Worm (Caenorhabditis elegans): ENCODE data around the gene gpb-1.

Gene gpb-1

DNA sequence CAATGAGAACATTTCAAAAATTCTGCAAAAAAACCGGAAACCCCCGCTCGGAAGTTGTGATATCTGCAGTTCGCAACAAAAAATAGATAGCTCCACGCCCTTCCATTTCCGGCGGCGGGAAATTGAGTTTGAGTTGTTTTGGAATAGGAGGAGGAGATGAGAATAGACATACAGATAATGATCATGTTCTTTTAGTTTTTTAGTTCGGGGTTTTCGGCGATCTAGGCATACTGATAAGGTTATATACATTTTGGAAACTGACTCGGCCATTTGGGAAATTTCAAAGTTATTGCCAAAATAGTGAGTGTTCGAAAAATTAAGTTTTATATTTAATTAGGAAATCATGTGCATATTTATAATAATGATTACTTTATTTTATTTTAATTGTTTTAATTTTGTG, 14.6 kb downstream of the gpb-1 start:
- TF ChIP-seq scrt-1 (GFP tag; IDR thresholded peaks at IDR 0.05) (no peak), B0310.2 (tag; optimal IDR thresholded peaks at IDR 0.05) (no peak), hmg-4 (GFP tag; optimal IDR thresholded peaks at IDR 0.05) (no peak), ceh-13 (GFP tag; optimal IDR thresholded peaks at IDR 0.05) (no peak), tbx-11 (GFP tag; IDR thresholded peaks at IDR 0.05) (no peak), tbx-37 (GFP tag; conservative IDR thresholded peaks at IDR 0.05) (no peak), aly-1 (tag; optimal IDR thresholded peaks at IDR 0.05) (no peak), hnd-1 (tag; optimal IDR thresholded peaks at IDR 0.05) (no peak), ets-7 (tag; optimal IDR thresholded peaks at IDR 0.05) (no peak), ceh-36 (tag; optimal IDR thresholded peaks at IDR 0.05) (no peak), tra-4 (tag; optimal IDR thresholded peaks at IDR 0.05) (no peak), flt-1 (GFP tag; IDR thresholded peaks at IDR 0.05) (no peak), F13C5.2 (tag; optimal IDR thresholded peaks at IDR 0.05) (no peak), pes-1 (GFP tag; IDR thresholded peaks at IDR 0.05) (no peak), ama-1 (optimal IDR thresholded peaks at IDR 0.05) (no peak), sea-1 (GFP tag; conservative IDR thresholded peaks at IDR 0.05) (no peak), hmbx-1 (tag; optimal IDR thresholded peaks at IDR 0.05) (no peak)

DNA sequence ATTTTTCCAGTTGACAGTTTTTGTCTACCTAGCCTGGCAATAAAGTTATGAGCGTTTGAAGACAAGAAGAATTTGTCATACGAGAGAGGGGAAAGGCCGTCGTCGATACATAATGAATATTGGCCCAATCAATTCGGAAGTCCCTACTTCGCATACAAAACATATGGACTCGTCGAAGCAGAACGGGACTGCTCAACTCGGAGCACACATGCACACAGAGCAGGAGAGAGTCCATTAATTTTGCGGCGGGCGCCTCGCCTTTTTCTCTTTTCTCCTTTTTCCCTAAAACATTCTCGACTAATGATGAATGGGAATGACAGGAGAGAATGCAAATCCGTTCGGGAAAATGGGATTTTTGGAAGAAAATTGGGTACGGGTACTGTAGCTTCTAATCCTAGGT, 15.9 kb downstream of the gpb-1 start, which contains the start of gene F13D12.8:
F13D12.8 (minus strand) TSS at position 82 of the 400 bp plus-strand sequence.
- TF ChIP-seq ceh-36 (tag; optimal IDR thresholded peaks at IDR 0.05) (no peak), aly-1 (tag; optimal IDR thresholded peaks at IDR 0.05) (no peak), pes-1 (GFP tag; IDR thresholded peaks at IDR 0.05) (no peak), tbx-11 (GFP tag; IDR thresholded peaks at IDR 0.05) (no peak), tra-4 (tag; optimal IDR thresholded peaks at IDR 0.05) (no peak), sea-1 (GFP tag; conservative IDR thresholded peaks at IDR 0.05) (no peak)

DNA sequence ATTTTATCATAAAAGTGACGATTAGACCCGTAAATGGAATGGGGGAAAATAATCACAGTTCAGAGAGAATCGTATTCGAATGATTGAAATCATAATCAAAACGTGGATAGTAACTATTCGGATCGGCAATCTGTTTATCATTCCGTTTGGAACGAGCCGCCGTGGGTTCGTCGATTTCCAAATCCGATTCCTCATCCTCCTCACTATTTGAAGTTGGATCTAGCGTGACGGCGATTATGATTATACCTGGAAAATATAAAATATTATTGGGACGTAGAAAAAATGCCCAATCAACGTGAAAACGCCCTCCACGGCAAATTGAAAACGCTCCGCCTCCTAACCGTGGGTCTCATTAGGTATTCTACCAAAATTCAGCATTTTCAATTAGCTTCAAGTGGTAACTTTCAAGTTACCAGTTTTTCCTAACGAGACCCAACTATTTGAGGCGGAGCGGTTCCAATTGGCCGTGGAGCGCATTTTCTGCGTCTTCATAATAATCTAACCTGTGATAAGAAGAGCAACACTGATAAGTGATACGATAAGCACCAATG, 17.2 kb downstream of the gpb-1 start:
- TF ChIP-seq ama-1 (optimal IDR thresholded peaks at IDR 0.05) (no peak), B0310.2 (tag; optimal IDR thresholded peaks at IDR 0.05) (no peak), tbx-37 (GFP tag; conservative IDR thresholded peaks at IDR 0.05) (no peak), ceh-36 (tag; optimal IDR thresholded peaks at IDR 0.05) (no peak), F13C5.2 (tag; optimal IDR thresholded peaks at IDR 0.05) (no peak), sea-1 (GFP tag; conservative IDR thresholded peaks at IDR 0.05) (no peak), ets-7 (tag; optimal IDR thresholded peaks at IDR 0.05) (no peak), hmbx-1 (tag; optimal IDR thresholded peaks at IDR 0.05) (no peak), ceh-13 (GFP tag; optimal IDR thresholded peaks at IDR 0.05) (no peak), aly-1 (tag; optimal IDR thresholded peaks at IDR 0.05) (no peak), tra-4 (tag; optimal IDR thresholded peaks at IDR 0.05) (no peak), flt-1 (GFP tag; IDR thresholded peaks at IDR 0.05) (no peak), pes-1 (GFP tag; IDR thresholded peaks at IDR 0.05) (no peak), hnd-1 (tag; optimal IDR thresholded peaks at IDR 0.05) (no peak)

DNA sequence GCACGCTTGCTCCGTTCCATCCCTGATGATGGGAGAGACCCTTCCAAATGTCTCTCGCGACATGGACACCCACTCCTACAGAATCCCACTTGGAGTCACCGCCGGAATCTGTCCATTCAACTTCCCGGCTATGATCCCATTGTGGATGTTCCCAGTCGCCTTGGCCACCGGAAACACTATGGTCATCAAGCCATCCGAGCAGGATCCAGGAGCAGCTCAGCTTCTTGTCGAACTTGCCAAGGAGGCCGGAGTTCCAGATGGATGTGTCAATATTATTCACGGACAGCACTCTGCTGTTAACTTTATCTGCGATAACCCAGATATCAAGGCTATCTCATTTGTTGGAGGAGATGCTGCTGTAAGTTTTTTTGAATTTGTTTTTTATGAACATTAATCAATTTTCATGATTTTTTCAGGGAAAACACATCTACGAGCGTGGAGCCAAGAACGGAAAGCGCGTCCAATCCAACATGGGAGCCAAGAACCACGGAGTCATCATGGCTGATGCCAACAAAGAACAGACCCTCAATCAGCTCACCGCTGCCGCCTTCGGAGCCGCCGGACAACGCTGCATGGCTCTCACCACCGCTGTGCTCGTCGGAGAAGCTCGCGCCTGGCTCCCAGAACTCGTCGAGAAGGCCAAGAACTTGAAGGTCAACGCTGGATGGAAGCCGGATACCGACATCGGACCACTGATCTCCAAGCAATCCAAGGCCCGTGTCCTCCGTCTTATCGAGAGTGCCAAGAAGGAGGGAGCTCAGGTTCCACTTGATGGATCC, 18.5 kb downstream of the gpb-1 start:
- TF ChIP-seq hmbx-1 (tag; optimal IDR thresholded peaks at IDR 0.05) (no peak), ets-7 (tag; optimal IDR thresholded peaks at IDR 0.05) (no peak), F13C5.2 (tag; optimal IDR thresholded peaks at IDR 0.05) (no peak), sea-1 (GFP tag; conservative IDR thresholded peaks at IDR 0.05) (no peak), hmg-4 (GFP tag; optimal IDR thresholded peaks at IDR 0.05) (no peak), pes-1 (GFP tag; IDR thresholded peaks at IDR 0.05) (no peak), B0310.2 (tag; optimal IDR thresholded peaks at IDR 0.05) (no peak), hnd-1 (tag; optimal IDR thresholded peaks at IDR 0.05) (no peak), tra-4 (tag; optimal IDR thresholded peaks at IDR 0.05) (no peak), flt-1 (GFP tag; IDR thresholded peaks at IDR 0.05) (no peak), tbx-37 (GFP tag; conservative IDR thresholded peaks at IDR 0.05) (no peak), tbx-11 (GFP tag; IDR thresholded peaks at IDR 0.05) (no peak), ama-1 (optimal IDR thresholded peaks at IDR 0.05) (no peak), ceh-36 (tag; optimal IDR thresholded peaks at IDR 0.05) (no peak), aly-1 (tag; optimal IDR thresholded peaks at IDR 0.05) (no peak), scrt-1 (GFP tag; IDR thresholded peaks at IDR 0.05) (no peak), ceh-13 (GFP tag; optimal IDR thresholded peaks at IDR 0.05) (no peak)

DNA sequence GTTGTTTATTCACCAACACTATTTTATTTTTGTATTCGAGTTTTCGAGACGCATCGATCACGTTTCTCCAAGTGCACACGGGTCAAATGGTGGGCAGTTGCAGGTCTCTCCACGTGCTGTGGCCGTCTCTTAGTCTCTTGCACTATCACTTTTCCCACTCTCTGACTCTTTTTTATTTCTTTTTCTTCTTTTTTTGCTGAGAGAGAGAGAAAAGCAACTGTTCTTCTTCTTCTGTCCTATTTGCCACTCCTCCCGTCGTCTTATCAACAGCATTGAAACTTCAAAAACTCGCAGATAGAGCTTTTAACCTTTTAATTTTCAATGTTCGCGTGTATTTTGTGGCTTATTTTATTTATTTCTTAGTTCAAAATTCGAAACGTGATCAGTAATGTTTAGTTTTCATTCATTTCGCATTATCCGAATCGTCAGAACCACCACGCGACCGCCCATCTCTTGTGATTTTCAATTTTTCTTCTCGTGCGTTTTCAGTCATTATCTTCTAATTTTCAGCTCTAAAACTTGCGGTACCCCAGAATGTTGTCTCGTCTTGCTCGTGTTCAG, 19.8 kb downstream of the gpb-1 start, which contains the start of gene alh-8:
alh-8 (plus strand) TSS at position 511 of the 561 bp plus-strand sequence.
- no peak for TF ChIP-seq ets-7 (tag; optimal IDR thresholded peaks at IDR 0.05)
- TF ChIP-seq pes-1 (GFP tag; IDR thresholded peaks at IDR 0.05), result no peak
- no peak for TF ChIP-seq aly-1 (tag; optimal IDR thresholded peaks at IDR 0.05)
- TF ChIP-seq ceh-36 (tag; optimal IDR thresholded peaks at IDR 0.05), result no peak
- no peak for TF ChIP-seq tbx-11 (GFP tag; IDR thresholded peaks at IDR 0.05)

DNA sequence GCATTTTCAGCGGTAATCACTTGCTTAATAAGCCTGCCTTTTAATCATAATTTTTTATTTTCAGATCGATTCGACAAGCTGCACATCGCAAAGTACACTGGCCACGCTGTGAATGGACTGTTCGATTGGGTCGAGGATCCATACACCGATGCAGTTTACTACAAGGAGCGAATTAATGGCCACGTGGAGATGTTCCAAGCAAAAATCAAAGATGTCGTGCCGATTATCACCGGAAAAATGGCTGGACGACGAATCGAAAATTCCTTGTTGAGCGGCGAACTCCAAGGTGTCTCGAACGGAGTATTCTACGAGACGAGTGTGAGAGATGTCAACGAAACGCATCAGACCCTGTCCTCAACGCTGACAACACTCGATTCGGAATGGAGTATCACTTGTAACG, 21.0 kb downstream of the gpb-1 start:
- TF ChIP-seq aly-1 (tag; optimal IDR thresholded peaks at IDR 0.05), result no peak
- no peak for TF ChIP-seq tbx-11 (GFP tag; IDR thresholded peaks at IDR 0.05)
- no peak for TF ChIP-seq F13C5.2 (tag; optimal IDR thresholded peaks at IDR 0.05)
- no peak for TF ChIP-seq hnd-1 (tag; optimal IDR thresholded peaks at IDR 0.05)
- no peak for TF ChIP-seq hmg-4 (GFP tag; optimal IDR thresholded peaks at IDR 0.05)
- TF ChIP-seq ceh-36 (tag; optimal IDR thresholded peaks at IDR 0.05), result no peak
- TF ChIP-seq ceh-13 (GFP tag; optimal IDR thresholded peaks at IDR 0.05), result no peak
- no peak for TF ChIP-seq ama-1 (optimal IDR thresholded peaks at IDR 0.05)
- no peak for TF ChIP-seq flt-1 (GFP tag; IDR thresholded peaks at IDR 0.05)
- no peak for TF ChIP-seq tra-4 (tag; optimal IDR thresholded peaks at IDR 0.05)
- TF ChIP-seq sea-1 (GFP tag; conservative IDR thresholded peaks at IDR 0.05), result no peak
- no peak for TF ChIP-seq pes-1 (GFP tag; IDR thresholded peaks at IDR 0.05)
- TF ChIP-seq tbx-37 (GFP tag; conservative IDR thresholded peaks at IDR 0.05), result no peak
- TF ChIP-seq hmbx-1 (tag; optimal IDR thresholded peaks at IDR 0.05), result no peak
- TF ChIP-seq B0310.2 (tag; optimal IDR thresholded peaks at IDR 0.05), result no peak
- no peak for TF ChIP-seq ets-7 (tag; optimal IDR thresholded peaks at IDR 0.05)
- TF ChIP-seq scrt-1 (GFP tag; IDR thresholded peaks at IDR 0.05), result no peak

All from whole organism, early embryonic.